Fruit fly (Drosophila melanogaster) Kc167 (cell line): ENCODE results near the gene CG7182.

Experiments
- Myc ChIP-seq: fragments of >200 bp; optimal IDR thresholded peaks from 2 replicates; lab custom pipeline; 2017; ENCODE audit warnings: missing external identifiers
- Sin3A ChIP-seq: fragments of >200 bp; optimal IDR thresholded peaks from 2 replicates; lab custom pipeline; 2018; ENCODE audit warnings: missing external identifiers
- insv ChIP-seq: fragments of >200 bp; optimal IDR thresholded peaks from 3 replicates; lab custom pipeline; 2018; ENCODE audit warnings: missing external identifiers
- psq ChIP-seq: fragments of >200 bp; optimal IDR thresholded peaks from 2 replicates; lab custom pipeline; 2017; ENCODE audit warnings: missing external identifiers
- ttk ChIP-seq: sonication (Bioruptor generic); optimal IDR thresholded peaks from 2 replicates; lab custom pipeline; 2017; ENCODE audit warnings: missing external identifiers

DNA sequence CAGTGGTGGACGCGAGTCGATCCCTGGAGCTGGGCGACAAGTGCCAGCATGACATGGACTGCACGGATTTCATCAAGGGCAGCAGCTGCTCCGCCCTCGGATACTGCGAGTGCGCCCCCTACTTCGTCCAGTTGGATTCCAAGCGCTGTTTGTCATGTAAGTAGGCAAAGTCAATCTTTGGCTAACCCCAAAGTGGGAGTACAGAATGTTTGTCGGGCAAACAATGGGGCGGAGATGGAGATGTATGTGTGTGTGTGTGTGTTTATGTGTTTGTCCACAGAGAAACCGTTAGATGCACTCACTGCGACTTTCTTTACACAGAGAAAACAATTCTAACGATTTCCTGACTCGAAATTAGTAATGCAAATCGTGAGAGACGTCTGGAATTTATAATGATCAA lies 33.0 kb upstream of the CG7182 start:
- TF ChIP-seq insv (lab: Kevin White, UChicago) (no peak), Sin3A (lab: Kevin White, UChicago) (no peak), psq (lab: Kevin White, UChicago) (no peak), ttk (lab: Kevin White, UChicago) (no peak), Myc (lab: Kevin White, UChicago) (no peak)
